Fruit fly (Drosophila melanogaster) Kc167 (cell line): Measurements from ENCODE around the gene CG32107.

Source experiments
- Myc ChIP-seq: fragments of >200 bp; optimal IDR thresholded peaks from 2 replicates; lab custom pipeline; 2017; ENCODE audit warnings: missing external identifiers
- Sin3A ChIP-seq: fragments of >200 bp; optimal IDR thresholded peaks from 2 replicates; lab custom pipeline; 2018; ENCODE audit warnings: missing external identifiers
- h ChIP-seq: fragments of >200 bp; optimal IDR thresholded peaks from 3 replicates; lab custom pipeline; 2018; ENCODE audit warnings: missing external identifiers
- insv ChIP-seq: fragments of >200 bp; optimal IDR thresholded peaks from 3 replicates; lab custom pipeline; 2018; ENCODE audit warnings: missing external identifiers
- psq ChIP-seq: fragments of >200 bp; optimal IDR thresholded peaks from 2 replicates; lab custom pipeline; 2017; ENCODE audit warnings: missing external identifiers
- ttk ChIP-seq: sonication (Bioruptor generic); optimal IDR thresholded peaks from 2 replicates; lab custom pipeline; 2017; ENCODE audit warnings: missing external identifiers

CG32107 gene

dm6 chr3L:12861255-12861899 lies at the start of gene CG32107:
Gene CG32107, minus strand, starts transcription at chr3L:12861305.
- TF ChIP-seq ttk (lab: Kevin White, UChicago) (no peak), h (lab: Kevin White, UChicago) (no peak), insv (no peak), Myc (lab: Kevin White, UChicago) (no peak), Sin3A (lab: Kevin White, UChicago) (no peak), psq (lab: Kevin White, UChicago) (no peak)

dm6 chr3L:12903611-12904010 lies 42.5 kb upstream of the CG32107 start, which contains the start of gene CG32117:
Gene CG32117, minus strand, starts transcription at chr3L:12903711.
- TF ChIP-seq insv: no peak
- no peak for TF ChIP-seq ttk (lab: Kevin White, UChicago)
- no peak for TF ChIP-seq psq (lab: Kevin White, UChicago)
- TF ChIP-seq Myc (lab: Kevin White, UChicago): no peak
- no peak for TF ChIP-seq h (lab: Kevin White, UChicago)
- TF ChIP-seq Sin3A (lab: Kevin White, UChicago): no peak

dm6 chr3L:12902579-12903228 lies 41.6 kb upstream of the CG32107 start, which contains the start of gene CG12520:
Gene CG12520, minus strand, starts transcription at chr3L:12902737.
- no peak for TF ChIP-seq Sin3A (lab: Kevin White, UChicago)
- no peak for TF ChIP-seq ttk (lab: Kevin White, UChicago)
- no peak for TF ChIP-seq Myc (lab: Kevin White, UChicago)
- TF ChIP-seq insv: no peak
- TF ChIP-seq psq (lab: Kevin White, UChicago): no peak
- no peak for TF ChIP-seq h (lab: Kevin White, UChicago)

- TF ChIP-seq psq (lab: Kevin White, UChicago): no peak
- TF ChIP-seq Sin3A (lab: Kevin White, UChicago): no peak
- no peak for TF ChIP-seq h (lab: Kevin White, UChicago)
- no peak for TF ChIP-seq ttk (lab: Kevin White, UChicago)
- no peak for TF ChIP-seq Myc (lab: Kevin White, UChicago)
- no peak for TF ChIP-seq insv
These were observed 31.5 kb upstream of the CG32107 start, which contains the start of gene CG14118 for dm6 chr3L:12892485-12893173. Gene CG14118, plus strand, starts transcription at chr3L:12892658.

dm6 chr3L:12889353-12889820 lies 28.3 kb upstream of the CG32107 start, which contains the start of gene CG43894:
Gene CG43894, plus strand, starts transcription at chr3L:12889770.
- no peak for TF ChIP-seq Sin3A (lab: Kevin White, UChicago)
- no peak for TF ChIP-seq ttk (lab: Kevin White, UChicago)
- no peak for TF ChIP-seq Myc (lab: Kevin White, UChicago)
- no peak for TF ChIP-seq insv
- no peak for TF ChIP-seq h (lab: Kevin White, UChicago)
- TF ChIP-seq psq (lab: Kevin White, UChicago): no peak

dm6 chr3L:12884680-12885079 lies 23.6 kb upstream of the CG32107 start, which contains the start of gene CG14120:
Gene CG14120, plus strand, starts transcription at chr3L:12885039.
- TF ChIP-seq psq (lab: Kevin White, UChicago) (no peak), Sin3A (lab: Kevin White, UChicago) (no peak), Myc (lab: Kevin White, UChicago) (no peak), h (lab: Kevin White, UChicago) (no peak), ttk (lab: Kevin White, UChicago) (no peak), insv (no peak)

dm6 chr3L:12874211-12874610 lies 13.1 kb upstream of the CG32107 start:
- TF ChIP-seq psq (lab: Kevin White, UChicago) (no peak), insv (no peak), Sin3A (lab: Kevin White, UChicago) (no peak), ttk (lab: Kevin White, UChicago) (no peak), Myc (lab: Kevin White, UChicago) (no peak), h (lab: Kevin White, UChicago) (no peak)

- TF ChIP-seq psq (lab: Kevin White, UChicago): no peak
- TF ChIP-seq Sin3A (lab: Kevin White, UChicago): no peak
- TF ChIP-seq Myc (lab: Kevin White, UChicago): no peak
- TF ChIP-seq h (lab: Kevin White, UChicago): no peak
- TF ChIP-seq ttk (lab: Kevin White, UChicago): no peak
- TF ChIP-seq insv: no peak
These were observed 6.9 kb upstream of the CG32107 start for dm6 chr3L:12867956-12868443.

dm6 chr3L:12864472-12864871 lies 3.4 kb upstream of the CG32107 start:
- TF ChIP-seq Myc (lab: Kevin White, UChicago) (no peak), insv (no peak), Sin3A (lab: Kevin White, UChicago) (no peak), h (lab: Kevin White, UChicago) (no peak), ttk (lab: Kevin White, UChicago) (no peak), psq (lab: Kevin White, UChicago) (no peak)

- TF ChIP-seq h (lab: Kevin White, UChicago) (no peak), Myc (lab: Kevin White, UChicago) (no peak), insv (no peak), Sin3A (lab: Kevin White, UChicago) (no peak), ttk (lab: Kevin White, UChicago) (no peak), psq (lab: Kevin White, UChicago) (no peak)
These were observed 1.7 kb upstream of the CG32107 start, which contains the start of gene CG10943 for dm6 chr3L:12862820-12863219. Gene CG10943, minus strand, starts transcription at chr3L:12862920.
